Worm (Caenorhabditis elegans): Measurements from ENCODE around the gene F14F9.3.

F14F9.3 gene

DNA sequence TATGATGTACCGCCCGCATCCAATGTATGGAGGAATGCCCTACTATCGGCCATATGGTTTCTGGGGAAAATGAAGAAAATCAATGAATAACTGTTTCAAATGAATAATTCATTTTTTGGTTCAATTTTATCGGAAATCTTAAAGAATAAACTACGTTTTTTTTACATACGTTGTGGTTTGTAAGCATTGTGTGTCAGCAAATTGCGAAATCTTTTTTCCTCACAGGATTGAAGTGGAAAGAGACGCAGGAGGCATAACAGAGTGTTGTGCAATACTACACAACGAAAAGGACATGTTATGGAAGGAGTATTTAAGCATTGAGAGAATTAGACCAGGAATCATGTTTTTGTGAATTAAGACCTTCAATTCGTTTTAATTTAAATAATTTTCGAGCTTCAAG lies 6.6 kb upstream of the F14F9.3 start (continued):
- TF ChIP-seq egl-27 (tag; optimal IDR thresholded peaks at IDR 0.05) (no peak), lsy-2 (tag; optimal IDR thresholded peaks at IDR 0.05) (peak in 1 of 2 experiments; percentile 71), mef-2 (tag; optimal IDR thresholded peaks at IDR 0.05) (no peak), fkh-8 (tag; optimal IDR thresholded peaks at IDR 0.05) (peak; percentile 34), hpl-2 (GFP tag; optimal IDR thresholded peaks at IDR 0.05) (no peak), nhr-76 (tag; optimal IDR thresholded peaks at IDR 0.05) (no peak), C16A3.4 (tag; optimal IDR thresholded peaks at IDR 0.05) (peak; percentile 23), nhr-90 (tag; optimal IDR thresholded peaks at IDR 0.05; ENCODE audit: poor library complexity) (no peak), ama-1 (optimal IDR thresholded peaks at IDR 0.05) (no peak), blmp-1 (tag; optimal IDR thresholded peaks at IDR 0.05) (peak; percentile 4), alr-1 (tag; optimal IDR thresholded peaks at IDR 0.05; ENCODE audit: borderline replicate concordance) (no peak), nhr-71 (tag; optimal IDR thresholded peaks at IDR 0.05) (no peak)

DNA sequence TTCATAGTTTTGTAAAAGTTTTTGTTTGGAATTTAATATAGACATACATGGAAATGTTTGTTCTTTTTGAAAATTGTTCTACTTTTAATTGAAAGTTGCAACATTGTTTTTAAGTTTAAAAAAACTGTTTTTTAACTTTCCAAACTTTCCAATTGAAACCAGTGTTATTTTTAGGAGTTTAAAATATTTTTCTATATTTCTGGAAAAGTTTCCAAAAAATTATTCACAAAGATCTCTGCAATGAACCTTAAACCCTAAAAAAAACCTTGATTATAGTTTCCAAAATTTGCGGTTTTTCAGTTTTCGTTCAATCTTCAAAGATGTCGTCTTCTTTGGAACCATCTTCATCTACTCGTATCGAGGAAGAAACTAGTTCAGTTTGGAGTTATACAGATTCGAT lies 5.6 kb upstream of the F14F9.3 start, which contains the start of gene F14F9.4:
F14F9.4 (plus strand) TSS at position 301 of the 400 bp plus-strand sequence.
- TF ChIP-seq fos-1 (tag; optimal IDR thresholded peaks at IDR 0.05) = no peak
- TF ChIP-seq Y116A8C.19 (tag; optimal IDR thresholded peaks at IDR 0.05; ENCODE audit: borderline replicate concordance) = no peak
- TF ChIP-seq skn-1 (tag; optimal IDR thresholded peaks at IDR 0.05) = no peak
- TF ChIP-seq aly-2 (tag; optimal IDR thresholded peaks at IDR 0.05) = no peak

DNA sequence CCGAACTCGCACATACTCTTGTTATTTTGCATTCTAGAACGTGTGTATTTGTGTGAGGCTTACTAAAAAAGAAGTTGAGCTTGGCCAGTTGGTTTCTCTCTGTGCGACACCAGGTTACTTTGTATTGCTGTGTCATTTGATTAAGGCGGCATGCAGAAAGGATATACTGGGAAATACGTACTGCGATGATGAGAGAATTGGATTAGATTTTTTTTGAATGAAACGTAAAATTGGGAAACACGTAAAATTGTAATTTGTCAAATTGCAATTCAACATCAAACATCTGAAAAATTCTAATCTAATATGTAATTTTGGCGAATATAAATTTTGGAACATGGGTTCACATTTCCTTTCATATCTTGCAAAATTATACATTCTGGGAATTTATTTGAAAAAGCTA lies 5.8 kb downstream of the F14F9.3 start, which contains the start of gene srh-129:
srh-129 (minus strand) TSS at position 101 of the 400 bp plus-strand sequence.
- TF ChIP-seq fkh-8 (tag; optimal IDR thresholded peaks at IDR 0.05) = peak; percentile 26
- TF ChIP-seq nhr-11 (tag; optimal IDR thresholded peaks at IDR 0.05) = no peak
- TF ChIP-seq nhr-12 (tag; optimal IDR thresholded peaks at IDR 0.05) = no peak

DNA sequence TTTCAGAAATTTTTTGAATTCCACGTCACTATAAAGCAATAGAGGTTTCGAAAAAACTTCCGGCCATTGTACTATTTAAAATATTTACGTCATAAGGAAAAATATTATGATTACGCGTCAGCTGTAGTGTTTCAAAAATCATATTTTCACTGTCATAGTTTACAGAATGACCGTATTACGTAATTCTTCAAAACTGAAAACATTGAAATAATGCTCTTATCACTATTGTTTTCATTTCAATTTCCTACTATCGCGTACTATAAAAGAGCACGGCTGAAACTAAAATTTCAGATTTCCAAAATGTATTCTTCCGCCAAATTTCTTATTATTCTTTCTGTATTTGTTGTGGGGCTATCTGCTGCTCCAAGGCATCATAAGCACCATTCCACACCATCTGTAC lies 6.5 kb downstream of the F14F9.3 start, which contains the start of gene F14F9.2:
F14F9.2 (plus strand) TSS at position 301 of the 400 bp plus-strand sequence.
- TF ChIP-seq ztf-4 (tag; optimal IDR thresholded peaks at IDR 0.05) (no peak), jun-1 (tag; optimal IDR thresholded peaks at IDR 0.05) (no peak), hlh-4 (tag; optimal IDR thresholded peaks at IDR 0.05) (no peak), hlh-17 (GFP tag; optimal IDR thresholded peaks at IDR 0.05; ENCODE audit: borderline replicate concordance) (no peak), lin-39 (tag; optimal IDR thresholded peaks at IDR 0.05) (no peak), hpl-2 (GFP tag; optimal IDR thresholded peaks at IDR 0.05) (no peak), sup-37 (GFP tag; optimal IDR thresholded peaks at IDR 0.05) (no peak), unc-62 (GFP tag; optimal IDR thresholded peaks at IDR 0.05) (no peak), sox-4 (tag; optimal IDR thresholded peaks at IDR 0.05) (no peak), ets-5 (GFP tag; IDR thresholded peaks at IDR 0.05) (no peak), nhr-71 (tag; optimal IDR thresholded peaks at IDR 0.05) (no peak)

DNA sequence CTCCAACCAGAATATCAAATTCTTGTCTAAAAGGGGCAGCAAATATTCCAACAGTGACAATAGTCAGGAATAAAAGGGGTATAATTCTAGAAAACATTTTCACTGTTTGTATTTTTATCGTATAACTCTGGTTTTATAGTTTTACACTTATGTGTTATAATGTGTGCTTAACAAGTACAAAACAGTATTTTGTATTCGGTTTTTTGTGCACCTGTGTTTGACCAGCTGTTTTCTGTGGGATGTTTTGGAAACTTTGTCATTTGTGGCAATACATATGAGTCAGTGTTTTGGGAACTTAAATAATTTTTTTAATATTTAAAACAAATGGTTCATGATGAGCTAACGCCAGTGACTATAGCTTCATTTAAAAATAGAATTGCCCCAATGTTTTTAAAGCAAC lies 8.4 kb downstream of the F14F9.3 start, which contains the start of gene F14F9.6:
F14F9.6 (minus strand) TSS at position 101 of the 400 bp plus-strand sequence.
- TF ChIP-seq pag-3 (tag; optimal IDR thresholded peaks at IDR 0.05; ENCODE audit: borderline replicate concordance, insufficient read depth) (no peak), lin-35 (GFP tag; optimal IDR thresholded peaks at IDR 0.05) (no peak), mep-1 (tag; optimal IDR thresholded peaks at IDR 0.05) (no peak), xbp-1 (tag; optimal IDR thresholded peaks at IDR 0.05) (no peak), unc-30 (tag; optimal IDR thresholded peaks at IDR 0.05) (no peak), hlh-17 (GFP tag; optimal IDR thresholded peaks at IDR 0.05; ENCODE audit: borderline replicate concordance) (no peak)

DNA sequence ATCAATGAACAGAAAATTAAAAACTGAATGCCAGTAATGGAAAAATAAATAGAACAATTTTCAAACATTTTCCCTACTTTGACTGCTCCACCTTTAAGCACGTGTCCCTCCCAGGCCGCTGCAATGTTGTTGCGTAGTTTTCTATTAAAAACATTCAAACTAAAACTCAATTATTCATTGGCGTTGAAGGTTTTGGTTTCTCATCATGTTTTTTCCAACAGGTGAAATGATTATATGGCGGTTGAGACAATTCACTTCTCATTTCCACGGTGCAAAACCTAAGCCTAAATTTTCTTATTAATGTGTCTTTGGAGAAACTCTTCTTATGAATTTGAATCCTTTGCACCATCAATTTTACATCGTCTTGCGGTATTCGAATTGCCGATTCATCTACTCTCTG lies 12.9 kb downstream of the F14F9.3 start, which contains the start of gene srh-130:
srh-130 (plus strand) TSS at position 301 of the 400 bp plus-strand sequence.
- no peak for TF ChIP-seq alr-1 (tag; optimal IDR thresholded peaks at IDR 0.05; ENCODE audit: borderline replicate concordance)
- TF ChIP-seq nhr-19 (GFP tag; conservative IDR thresholded peaks at IDR 0.05) = no peak
- no peak for TF ChIP-seq zag-1 (tag; optimal IDR thresholded peaks at IDR 0.05)
- no peak for TF ChIP-seq nhr-84 (tag; optimal IDR thresholded peaks at IDR 0.05)
- TF ChIP-seq ztf-11 (tag; optimal IDR thresholded peaks at IDR 0.05) = no peak
- no peak for TF ChIP-seq blmp-1 (tag; optimal IDR thresholded peaks at IDR 0.05)
- no peak for TF ChIP-seq swsn-7 (tag; optimal IDR thresholded peaks at IDR 0.05)
- no peak for TF ChIP-seq snpc-4 (tag; optimal IDR thresholded peaks at IDR 0.05)
- no peak for TF ChIP-seq nhr-237 (tag; optimal IDR thresholded peaks at IDR 0.05)
- TF ChIP-seq lsy-2 (tag; optimal IDR thresholded peaks at IDR 0.05) = no peak
- no peak for TF ChIP-seq sptf-1 (tag; optimal IDR thresholded peaks at IDR 0.05)
- TF ChIP-seq ceh-88 (GFP tag; IDR thresholded peaks at IDR 0.05) = no peak
- no peak for TF ChIP-seq fkh-10 (GFP tag; optimal IDR thresholded peaks at IDR 0.05)
- TF ChIP-seq Y116A8C.19 (tag; optimal IDR thresholded peaks at IDR 0.05; ENCODE audit: borderline replicate concordance) = no peak
- TF ChIP-seq nhr-76 (tag; optimal IDR thresholded peaks at IDR 0.05) = no peak
- no peak for TF ChIP-seq ets-5 (GFP tag; IDR thresholded peaks at IDR 0.05)
